Worm (Caenorhabditis elegans) whole organism, L1 larva: ENCODE measurements around the gene mtm-5.

ENCODE experiments used
- egl-27 ChIP-seq, 2 experiments: fragments of 150-350 bp in 1 of 2; sonication (generic microtip); optimal IDR thresholded peaks; 3 replicates each; lab custom pipeline; 2017 to 2018; ENCODE audit warnings: missing biosample characterization in 2 of 2, missing genetic modification characterization in 2 of 2, missing genetic modification reagents in 2 of 2
- fos-1 ChIP-seq: fragments of 150-350 bp; optimal IDR thresholded peaks from 2 replicates; lab custom pipeline; 2014; ENCODE audit warnings: missing biosample characterization, missing genetic modification characterization
- nhr-12 ChIP-seq: sonication (generic microtip); optimal IDR thresholded peaks from 2 replicates; lab custom pipeline; 2017; ENCODE audit warnings: missing biosample characterization, missing genetic modification characterization
- nhr-28 ChIP-seq: fragments of 150-350 bp; optimal IDR thresholded peaks from 2 replicates; lab custom pipeline; 2014; ENCODE audit warnings: missing biosample characterization, missing genetic modification characterization
- nhr-76 ChIP-seq: sonication (generic microtip); optimal IDR thresholded peaks from 2 replicates; lab custom pipeline; 2017; ENCODE audit warnings: missing biosample characterization, missing genetic modification characterization
- nhr-90 ChIP-seq: sonication (generic microtip); optimal IDR thresholded peaks from 2 replicates; lab custom pipeline; 2016; ENCODE audit warnings: mild to moderate bottlenecking, missing genetic modification characterization, missing compliant biosample characterization; ENCODE audit not compliant: poor library complexity

ce11 chrX:5213032-5213431 is 30.2 kb downstream of the mtm-5 start:
- no peak for TF ChIP-seq nhr-28
- no peak for TF ChIP-seq nhr-12 (tag; lab: Kevin White, UChicago)
- no peak for TF ChIP-seq nhr-76 (tag; lab: Kevin White, UChicago)
- no peak for TF ChIP-seq fos-1 (tag; lab: Kevin White, UChicago)
- TF ChIP-seq egl-27 (tag; optimal IDR thresholded peaks at IDR 0.05; lab: Kevin White, UChicago): no peak
- no peak for TF ChIP-seq nhr-90 (tag; lab: Kevin White, UChicago)
